Worm (Caenorhabditis elegans) whole organism, dauer: ENCODE data around the gene F59A7.12.

Source experiments
- unc-62 ChIP-seq: sonication (generic microtip); optimal IDR thresholded peaks from 2 replicates; lab custom pipeline; 2017; ENCODE audit warnings: missing biosample characterization, missing genetic modification reagents, missing genetic modification characterization

Gene F59A7.12

ce11 chrV:2030661-2031060, 684 bp downstream of the F59A7.12 start:
- no peak for TF ChIP-seq unc-62 (GFP tag; lab: Kevin White, UChicago)

ce11 chrV:2031454-2031853, 1.5 kb downstream of the F59A7.12 start, which contains the start of gene hil-6:
Gene hil-6 (minus strand): TSS chrV:2031554.
- TF ChIP-seq unc-62 (GFP tag; lab: Kevin White, UChicago) = no peak

ce11 chrV:2035545-2035944, 5.6 kb downstream of the F59A7.12 start, which contains the start of gene srab-23:
Gene srab-23 (minus strand): TSS chrV:2035645.
- no peak for TF ChIP-seq unc-62 (GFP tag; lab: Kevin White, UChicago)

DNA sequence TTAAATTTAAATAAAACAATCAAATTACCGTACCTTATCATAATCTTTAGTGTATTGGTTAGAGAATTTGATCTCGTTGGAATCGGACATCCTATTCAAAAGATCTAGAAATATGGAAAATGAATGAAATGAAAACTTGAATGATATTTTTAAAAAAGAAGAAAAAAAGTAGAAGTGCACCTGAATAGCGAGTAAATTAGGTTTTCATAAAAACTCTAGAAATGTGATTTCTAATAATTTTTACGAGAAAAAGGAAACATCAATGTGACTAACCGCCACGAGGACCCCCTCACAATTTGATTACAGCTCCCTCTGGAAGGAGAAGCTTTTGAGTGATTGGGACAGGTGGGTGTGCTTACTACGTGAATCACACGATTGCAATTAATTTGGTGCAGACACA, 16.0 kb downstream of the F59A7.12 start, which contains the start of gene Y40B10A.5:
TSS of gene Y40B10A.5 (minus strand) at position 101 of the 400 bp plus-strand sequence.
- no peak for TF ChIP-seq unc-62 (GFP tag; lab: Kevin White, UChicago)

- TF ChIP-seq unc-62 (GFP tag; lab: Kevin White, UChicago) = no peak
Measured at ce11 chrV:2050136-2050535, 20.2 kb downstream of the F59A7.12 start, which contains the start of gene comt-4. Gene comt-4 (minus strand): TSS chrV:2050185.

- TF ChIP-seq unc-62 (GFP tag; lab: Kevin White, UChicago) = no peak
Measured at ce11 chrV:2050790-2051189, 20.8 kb downstream of the F59A7.12 start.

- TF ChIP-seq unc-62 (GFP tag; lab: Kevin White, UChicago) = no peak
Measured at ce11 chrV:2051507-2051906, 21.5 kb downstream of the F59A7.12 start, which contains the start of gene Y40B10A.11. Gene Y40B10A.11 (minus strand): TSS chrV:2051607.

- no peak for TF ChIP-seq unc-62 (GFP tag; lab: Kevin White, UChicago)
Measured at ce11 chrV:2053509-2053908, 23.5 kb downstream of the F59A7.12 start, which contains the start of gene comt-5. Gene comt-5 (minus strand): TSS chrV:2053609.

DNA sequence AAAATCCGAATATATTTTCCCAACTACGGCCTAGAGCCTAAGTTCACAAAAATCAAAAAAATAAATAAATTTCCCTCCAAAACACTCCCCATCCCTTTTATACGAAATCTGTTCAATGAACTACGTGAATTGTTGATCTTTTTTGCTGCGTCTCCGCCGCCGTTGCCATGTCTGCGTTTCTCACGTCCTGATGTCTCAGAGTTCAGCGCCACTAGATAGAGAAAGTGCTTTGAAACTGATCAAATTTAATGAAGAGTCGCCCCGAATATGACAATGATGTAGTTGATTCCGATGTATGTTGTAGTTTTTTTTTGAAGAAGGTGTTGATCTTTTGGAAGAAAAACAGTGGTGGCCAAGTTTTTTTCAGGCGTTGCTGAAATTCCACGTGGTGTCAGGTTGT, 24.3 kb downstream of the F59A7.12 start:
- TF ChIP-seq unc-62 (GFP tag; lab: Kevin White, UChicago) = no peak

- TF ChIP-seq unc-62 (GFP tag; lab: Kevin White, UChicago) = no peak
Measured at ce11 chrV:2055765-2056504, 26.0 kb downstream of the F59A7.12 start.

DNA sequence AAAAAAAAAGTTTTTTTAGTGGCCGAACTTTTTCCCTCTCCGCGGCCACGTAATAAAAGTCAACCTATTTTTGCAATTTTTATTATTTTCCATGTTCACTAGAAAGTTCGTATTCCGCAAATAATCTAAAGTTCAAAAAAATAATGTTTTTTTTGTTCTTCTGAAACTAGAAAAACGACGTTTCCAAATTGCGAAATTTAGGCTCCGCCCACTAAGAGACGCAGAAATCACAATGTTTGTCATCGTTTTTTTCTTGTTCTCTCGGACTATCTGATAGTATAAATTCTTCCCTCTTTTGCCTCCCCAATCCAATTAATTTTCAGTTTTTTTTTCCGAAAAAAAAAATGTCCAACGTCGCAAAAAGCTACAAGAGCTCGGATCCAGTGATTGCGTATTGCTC, 27.3 kb downstream of the F59A7.12 start, which contains the start of gene comt-3:
TSS of gene comt-3 (plus strand) at position 214 of the 400 bp plus-strand sequence.
- TF ChIP-seq unc-62 (GFP tag; lab: Kevin White, UChicago) = no peak

- TF ChIP-seq unc-62 (GFP tag; lab: Kevin White, UChicago) = no peak
Measured at ce11 chrV:2066780-2067179, 36.8 kb downstream of the F59A7.12 start, which contains the start of gene nhr-86. Gene nhr-86 (minus strand): TSS chrV:2066850.

- TF ChIP-seq unc-62 (GFP tag; lab: Kevin White, UChicago) = no peak
Measured at ce11 chrV:2067419-2067818, 37.4 kb downstream of the F59A7.12 start.

ce11 chrV:2067985-2068499, 38.1 kb downstream of the F59A7.12 start, which contains the start of gene lbp-9:
Gene lbp-9 (plus strand): TSS chrV:2068449.
- no peak for TF ChIP-seq unc-62 (GFP tag; lab: Kevin White, UChicago)

ce11 chrV:2068728-2069443, 38.9 kb downstream of the F59A7.12 start:
- TF ChIP-seq unc-62 (GFP tag; lab: Kevin White, UChicago) = no peak

DNA sequence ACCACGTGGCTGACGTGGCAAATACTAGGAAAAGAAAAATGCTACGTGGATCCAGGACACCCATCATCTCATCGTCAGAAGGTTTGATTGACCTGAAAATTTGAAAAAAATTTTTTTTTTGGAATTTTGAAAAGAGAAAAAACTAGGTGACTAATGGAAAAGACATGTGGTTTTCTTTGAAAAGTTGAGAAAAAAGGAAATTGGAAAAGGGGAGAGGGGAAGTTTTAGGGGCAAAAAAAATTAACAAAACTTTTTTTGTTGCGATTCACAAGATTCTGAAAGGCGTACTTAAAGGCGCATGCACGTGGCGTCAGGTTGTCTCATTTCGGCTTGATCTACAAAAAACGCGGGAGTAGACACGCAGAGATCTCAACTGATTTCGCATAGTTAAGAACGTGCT, 42.8 kb downstream of the F59A7.12 start, which contains the start of gene Y40B10A.9:
TSS of gene Y40B10A.9 (minus strand) at position 101 of the 400 bp plus-strand sequence.
- no peak for TF ChIP-seq unc-62 (GFP tag; lab: Kevin White, UChicago)
